Worm (Caenorhabditis elegans): Measurements from ENCODE around the gene K08D8.10.
A peak's percentile ranks its signal among the peaks of the same experiment; 100 is the strongest.

Gene K08D8.10

DNA sequence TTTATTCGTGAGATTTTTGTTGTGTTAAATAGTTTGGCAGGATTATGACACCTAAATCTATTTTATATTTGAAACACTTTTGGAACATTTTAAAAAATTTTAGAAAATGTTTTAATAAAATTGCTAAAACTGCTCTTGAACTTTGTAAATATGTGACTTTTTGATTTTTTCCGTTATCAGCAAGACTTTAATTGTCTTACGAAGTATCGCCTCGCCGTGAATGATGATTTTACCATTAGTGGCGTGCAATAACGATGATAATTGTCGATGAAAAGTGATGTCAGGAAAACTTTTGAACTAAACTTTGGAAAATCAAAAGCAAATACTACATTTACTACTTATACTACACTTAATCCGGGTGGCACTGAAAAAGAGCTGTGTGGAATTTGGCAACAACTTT, 20.2 kb downstream of the K08D8.10 start:
- TF ChIP-seq unc-39 (tag; optimal IDR thresholded peaks at IDR 0.05) (no peak), bed-3 (GFP tag; optimal IDR thresholded peaks at IDR 0.05) (no peak), unc-120 (tag; optimal IDR thresholded peaks at IDR 0.05; ENCODE audit: poor library complexity, severe bottlenecking) (no peak), nhr-2 (tag; optimal IDR thresholded peaks at IDR 0.05) (no peak), unc-62 (GFP tag; optimal IDR thresholded peaks at IDR 0.05) (no peak), nhr-12 (tag; optimal IDR thresholded peaks at IDR 0.05) (no peak), sem-2 (GFP tag; optimal IDR thresholded peaks at IDR 0.05) (no peak), cnd-1 (tag; optimal IDR thresholded peaks at IDR 0.05) (no peak), M03D4.4 (tag; optimal IDR thresholded peaks at IDR 0.05) (no peak), lin-32 (GFP tag; optimal IDR thresholded peaks at IDR 0.05) (no peak), lin-13 (tag; optimal IDR thresholded peaks at IDR 0.05) (no peak), ceh-43 (GFP tag; optimal IDR thresholded peaks at IDR 0.05) (no peak), blmp-1 (tag; optimal IDR thresholded peaks at IDR 0.05) (no peak), flh-1 (GFP tag; optimal IDR thresholded peaks at IDR 0.05) (no peak), pha-4 (tag; optimal IDR thresholded peaks at IDR 0.05) (no peak), hlh-1 (tag; optimal IDR thresholded peaks at IDR 0.05) (no peak)

ce11 chrIV:12921027-12921426, 20.7 kb downstream of the K08D8.10 start, which contains the start of gene C32H11.4:
Gene C32H11.4, plus strand, starts transcription at chrIV:12921264.
- TF ChIP-seq hlh-1 (tag; optimal IDR thresholded peaks at IDR 0.05) (no peak), ztf-11 (tag; optimal IDR thresholded peaks at IDR 0.05) (no peak), flh-1 (GFP tag; optimal IDR thresholded peaks at IDR 0.05) (no peak), nhr-28 (tag; optimal IDR thresholded peaks at IDR 0.05) (no peak), mab-5 (tag; optimal IDR thresholded peaks at IDR 0.05) (no peak), lin-13 (tag; optimal IDR thresholded peaks at IDR 0.05) (no peak), bed-3 (GFP tag; optimal IDR thresholded peaks at IDR 0.05) (no peak), nhr-76 (tag; optimal IDR thresholded peaks at IDR 0.05) (no peak), unc-120 (tag; optimal IDR thresholded peaks at IDR 0.05; ENCODE audit: poor library complexity, severe bottlenecking) (no peak), mls-2 (tag; optimal IDR thresholded peaks at IDR 0.05) (no peak), nhr-2 (tag; optimal IDR thresholded peaks at IDR 0.05) (no peak), unc-62 (GFP tag; optimal IDR thresholded peaks at IDR 0.05) (no peak)

DNA sequence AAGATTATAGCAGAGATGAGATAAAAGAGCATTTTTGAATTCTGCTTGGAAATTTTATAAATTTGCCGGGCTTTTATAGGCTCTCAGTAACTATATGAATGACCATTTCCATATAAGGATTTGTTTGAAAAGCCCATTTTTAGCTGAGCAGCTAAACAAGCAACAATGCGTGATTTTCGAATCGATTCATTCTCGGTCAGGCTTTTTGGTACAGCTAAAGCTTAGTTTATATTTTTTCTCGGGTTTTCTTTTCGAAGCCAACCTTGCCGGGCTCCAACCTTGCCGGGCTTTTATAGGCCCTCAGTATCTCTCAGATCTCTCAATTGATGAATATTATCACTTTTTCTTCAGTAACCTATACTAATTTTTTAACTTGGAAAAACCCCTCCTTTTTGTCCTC, 24.0 kb downstream of the K08D8.10 start, which contains the start of gene srlf-4:
Gene srlf-4 (minus strand): TSS at position 101 of the 400 bp plus-strand sequence.
- TF ChIP-seq lin-13 (tag; optimal IDR thresholded peaks at IDR 0.05), result no peak
- peak; percentile 13 for TF ChIP-seq unc-120 (tag; optimal IDR thresholded peaks at IDR 0.05; ENCODE audit: poor library complexity, severe bottlenecking)

ce11 chrIV:12926639-12927038, 26.3 kb downstream of the K08D8.10 start, which contains the start of gene srlf-5:
Gene srlf-5, minus strand, starts transcription at chrIV:12926739.
- no peak for TF ChIP-seq ham-2 (GFP tag; optimal IDR thresholded peaks at IDR 0.05)

DNA sequence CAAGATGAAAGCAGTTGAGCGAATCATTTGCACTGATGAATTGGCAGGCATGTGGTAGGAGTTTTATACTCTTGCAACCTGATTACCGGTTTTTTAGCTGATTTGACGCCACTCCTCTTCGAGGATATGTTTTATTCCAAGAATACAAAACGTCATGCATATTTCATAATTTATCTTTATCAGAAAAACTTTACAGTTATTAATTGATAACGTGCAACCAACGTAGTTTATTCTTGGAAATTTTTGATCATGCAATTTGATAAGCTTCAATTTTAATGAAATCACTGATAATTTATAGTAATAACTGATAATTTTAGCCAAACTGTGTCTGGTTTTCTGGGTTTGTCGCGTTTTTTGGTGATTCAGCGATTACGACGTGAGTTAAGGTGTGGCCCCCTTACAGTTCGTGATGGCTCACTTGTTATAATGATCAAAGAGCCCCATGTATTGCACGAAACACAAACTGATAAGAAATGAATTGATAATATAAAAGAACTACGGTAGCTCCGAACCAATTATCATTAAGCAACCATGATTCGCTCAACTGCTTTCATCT, 35.9 kb downstream of the K08D8.10 start, which contains the start of the genes cld-1 and dod-21:
Gene cld-1 (minus strand): TSS at position 51 of the 556 bp plus-strand sequence.
Gene dod-21 (plus strand): TSS at position 518 of the 556 bp plus-strand sequence.
- TF ChIP-seq elt-3 (tag; optimal IDR thresholded peaks at IDR 0.05), result no peak

DNA sequence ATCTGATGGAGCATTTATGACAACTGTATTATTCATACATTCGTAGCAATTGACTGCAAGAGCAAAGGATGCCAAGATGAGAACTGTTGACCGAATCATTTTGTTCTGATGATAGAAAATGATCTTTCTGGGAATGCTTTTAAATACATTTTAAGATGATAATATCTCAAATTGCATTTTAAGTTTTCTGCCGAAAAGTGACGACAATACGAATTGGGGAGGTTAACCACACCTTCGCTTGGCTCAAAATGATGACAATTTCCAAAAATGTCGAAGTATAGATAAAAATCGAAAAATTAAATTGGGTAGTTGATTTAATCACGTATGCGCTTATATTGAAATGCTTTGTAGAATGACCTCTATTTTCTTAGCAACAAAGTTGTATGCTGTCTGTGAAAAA, 40.9 kb downstream of the K08D8.10 start, which contains the start of gene dod-24:
Gene dod-24 (minus strand): TSS at position 101 of the 400 bp plus-strand sequence.
- TF ChIP-seq unc-120 (tag; optimal IDR thresholded peaks at IDR 0.05; ENCODE audit: poor library complexity, severe bottlenecking), result no peak
- TF ChIP-seq lin-32 (GFP tag; optimal IDR thresholded peaks at IDR 0.05), result no peak
- no peak for TF ChIP-seq mls-2 (tag; optimal IDR thresholded peaks at IDR 0.05)
- no peak for TF ChIP-seq tbx-8 (GFP tag; optimal IDR thresholded peaks at IDR 0.05)
- no peak for TF ChIP-seq lsy-2 (tag; optimal IDR thresholded peaks at IDR 0.05)
- TF ChIP-seq ham-2 (GFP tag; optimal IDR thresholded peaks at IDR 0.05), result no peak
- TF ChIP-seq mep-1 (tag; optimal IDR thresholded peaks at IDR 0.05), result no peak
- TF ChIP-seq sem-2 (GFP tag; optimal IDR thresholded peaks at IDR 0.05), result no peak
- no peak for TF ChIP-seq ceh-43 (GFP tag; optimal IDR thresholded peaks at IDR 0.05)
- TF ChIP-seq snpc-4 (tag; optimal IDR thresholded peaks at IDR 0.05), result no peak
- no peak for TF ChIP-seq unc-39 (tag; optimal IDR thresholded peaks at IDR 0.05)
- no peak for TF ChIP-seq elt-1 (tag; optimal IDR thresholded peaks at IDR 0.05; ENCODE audit: borderline replicate concordance, insufficient read depth)
- TF ChIP-seq nhr-237 (tag; optimal IDR thresholded peaks at IDR 0.05), result no peak
- TF ChIP-seq mab-5 (tag; optimal IDR thresholded peaks at IDR 0.05), result no peak
- no peak for TF ChIP-seq lin-13 (tag; optimal IDR thresholded peaks at IDR 0.05)
